Worm (Caenorhabditis elegans) whole organism, early embryonic: ENCODE measurements around the gene srx-105.

Source experiments
- F13C5.2 ChIP-seq: sonication (generic microtip); optimal IDR thresholded peaks from 2 replicates; lab custom pipeline; 2017; ENCODE audit warnings: mild to moderate bottlenecking, missing genetic modification characterization, inconsistent platforms, missing compliant biosample characterization
- aly-1 ChIP-seq: sonication (generic microtip); optimal IDR thresholded peaks from 2 replicates; lab custom pipeline; 2016; ENCODE audit warnings: missing genetic modification characterization, missing compliant biosample characterization
- ama-1 ChIP-seq: fragments of 150-350 bp; optimal IDR thresholded peaks from 2 replicates; lab custom pipeline; 2014
- ceh-13 ChIP-seq: fragments of 200-800 bp; sonication (Bioruptor generic); optimal IDR thresholded peaks from 2 replicates; lab custom pipeline; 2018; ENCODE audit warnings: mild to moderate bottlenecking, missing genetic modification characterization, missing compliant biosample characterization
- ets-7 ChIP-seq: sonication (generic microtip); optimal IDR thresholded peaks from 2 replicates; lab custom pipeline; 2016; ENCODE audit warnings: missing genotype, missing genetic modification characterization, missing compliant biosample characterization
- hmg-4 ChIP-seq: fragments of 200-800 bp; sonication (Bioruptor generic); optimal IDR thresholded peaks from 2 replicates; lab custom pipeline; 2018; ENCODE audit warnings: mild to moderate bottlenecking, missing genetic modification characterization, missing compliant biosample characterization
- hnd-1 ChIP-seq: sonication (generic microtip); optimal IDR thresholded peaks from 2 replicates; lab custom pipeline; 2016; ENCODE audit warnings: missing genetic modification characterization, missing compliant biosample characterization
- sea-1 ChIP-seq: fragments of 200-800 bp; sonication (Bioruptor generic); conservative IDR thresholded peaks from 2 replicates; pipeline ENCODE4 v1.3.6; 2022; ENCODE audit warnings: missing genetic modification characterization, missing compliant biosample characterization
- tbx-37 ChIP-seq: fragments of 200-800 bp; sonication (Bioruptor generic); conservative IDR thresholded peaks from 2 replicates; pipeline ENCODE4 v1.3.6; 2022; ENCODE audit warnings: missing genetic modification reagents, missing genetic modification characterization, missing compliant biosample characterization

DNA sequence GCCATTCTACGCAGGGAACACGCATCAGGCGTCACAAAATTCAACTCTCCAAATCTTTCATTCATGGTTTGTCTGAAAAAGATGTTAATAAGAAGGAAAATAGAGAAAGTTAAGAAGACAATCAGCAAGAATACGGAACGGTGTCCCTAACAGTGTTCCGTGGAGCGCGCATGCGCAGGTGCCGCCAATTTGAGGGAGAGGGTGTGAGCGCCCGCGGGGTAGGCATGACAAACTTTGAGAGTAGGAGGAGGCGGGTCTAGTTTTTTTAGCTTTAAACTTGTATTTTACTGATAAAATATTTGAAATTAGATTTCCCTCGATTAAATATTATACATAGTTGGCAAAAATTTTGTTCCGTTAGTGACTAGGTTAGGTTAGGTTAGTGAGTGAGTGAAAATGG lies 20.8 kb downstream of the srx-105 start:
- TF ChIP-seq F13C5.2 (no peak), hmg-4 (GFP tag; lab: Kevin White, UChicago) (no peak), ama-1 (lab: Kevin White, UChicago) (no peak), hnd-1 (tag; lab: Kevin White, UChicago) (no peak), tbx-37 (GFP tag; lab: Robert Waterston, UW) (no peak), ets-7 (tag; lab: Kevin White, UChicago) (no peak), aly-1 (tag; lab: Kevin White, UChicago) (no peak), sea-1 (GFP tag; lab: Robert Waterston, UW) (no peak), ceh-13 (no peak)
